Worm (Caenorhabditis elegans) whole organism, young adult: ENCODE data around the gene srh-215.

Experiments
- F37B4.10 ChIP-seq: fragments of 200-800 bp; sonication (Bioruptor generic); IDR thresholded peaks from 2 replicates; pipeline ENCODE4 v1.3.6; 2022; ENCODE audit warnings: missing genetic modification characterization, missing compliant biosample characterization
- Y53F4B.3 ChIP-seq: fragments of 200-800 bp; sonication (Bioruptor generic); IDR thresholded peaks from 2 replicates; pipeline ENCODE4 v1.3.6; 2022; ENCODE audit warnings: missing genetic modification reagents, missing genetic modification characterization, missing compliant biosample characterization
- ets-4 ChIP-seq: fragments of 200-800 bp; sonication (Bioruptor generic); optimal IDR thresholded peaks from 2 replicates; lab custom pipeline; 2018; ENCODE audit warnings: mild to moderate bottlenecking, missing genetic modification characterization, missing compliant biosample characterization
- lin-35 ChIP-seq, 3 experiments: fragments of 150-350 bp in 2 of 3; sonication (generic microtip) in 1 of 3; optimal IDR thresholded peaks; 2 replicates each; lab custom pipeline; 2014 to 2018; ENCODE audit warnings: missing biosample characterization in 3 of 3, missing genetic modification characterization in 3 of 3, missing genetic modification reagents in 3 of 3
- sea-2 ChIP-seq: fragments of 200-800 bp; sonication (Bioruptor generic); IDR thresholded peaks from 2 replicates; pipeline ENCODE4 v1.3.6; 2022; ENCODE audit warnings: missing genetic modification characterization, missing compliant biosample characterization
- sptf-2 ChIP-seq: fragments of 200-800 bp; sonication (Bioruptor generic); optimal IDR thresholded peaks from 2 replicates; lab custom pipeline; 2018; ENCODE audit warnings: mild to moderate bottlenecking, missing genetic modification characterization, missing compliant biosample characterization
- unc-130 ChIP-seq: sonication (generic microtip); optimal IDR thresholded peaks from 2 replicates; lab custom pipeline; 2016; ENCODE audit warnings: missing genetic modification reagents, missing genetic modification characterization, missing compliant biosample characterization

DNA sequence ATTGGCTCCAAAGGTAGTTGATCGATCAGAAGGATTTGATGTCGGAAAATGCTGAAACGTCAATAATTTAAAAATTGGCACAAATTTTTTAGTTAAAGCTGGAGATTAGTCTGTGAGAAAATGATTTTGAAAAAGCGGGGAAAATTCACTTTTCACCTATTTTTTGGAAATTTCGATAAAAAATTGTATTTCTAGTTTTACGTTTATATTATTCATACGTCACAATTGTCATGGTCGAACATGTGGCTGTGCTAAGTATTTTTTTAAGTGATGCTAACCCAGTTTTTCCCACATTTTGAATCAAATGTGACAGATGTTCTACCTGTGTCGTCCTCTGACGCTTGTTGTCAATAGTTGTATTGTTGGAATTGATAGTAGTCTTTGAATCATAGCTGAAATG, 47.7 kb upstream of the srh-215 start:
- no peak for TF ChIP-seq Y53F4B.3 (GFP tag; lab: Robert Waterston, UW)
- no peak for TF ChIP-seq sptf-2
- no peak for TF ChIP-seq F37B4.10 (GFP tag; lab: Robert Waterston, UW)
- no peak for TF ChIP-seq sea-2 (GFP tag; lab: Robert Waterston, UW)
- no peak for TF ChIP-seq unc-130
- TF ChIP-seq lin-35 (GFP tag; optimal IDR thresholded peaks at IDR 0.05; lab: Kevin White, UChicago) = no peak
- TF ChIP-seq ets-4 (GFP tag; lab: Kevin White, UChicago) = no peak
